Worm (Caenorhabditis elegans): Measurements from ENCODE around the gene best-14.

DNA sequence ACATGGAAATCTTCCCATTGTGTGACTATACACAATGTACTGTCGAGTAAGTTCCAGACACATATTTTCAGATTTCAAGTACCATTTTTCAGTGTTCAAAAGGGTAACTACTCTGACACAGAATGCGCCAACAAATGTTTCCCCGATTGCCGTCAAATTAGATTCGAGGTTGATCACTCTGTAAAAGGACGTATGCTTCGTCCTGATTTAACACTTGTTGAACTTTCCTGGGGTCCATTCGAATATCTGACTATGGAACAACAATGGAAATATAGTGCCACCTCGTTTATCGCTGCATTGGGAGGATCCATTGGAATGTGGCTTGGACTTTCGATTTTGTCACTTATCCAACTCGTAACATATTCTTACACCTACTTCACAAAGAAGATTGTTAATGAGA, 16.4 kb downstream of the best-14 start:
- no peak for TF ChIP-seq nhr-28 (tag; optimal IDR thresholded peaks at IDR 0.05)
- TF ChIP-seq unc-39 (tag; optimal IDR thresholded peaks at IDR 0.05), result no peak
- no peak for TF ChIP-seq snpc-4 (tag; optimal IDR thresholded peaks at IDR 0.05)
- TF ChIP-seq lin-13 (tag; optimal IDR thresholded peaks at IDR 0.05), result no peak
- no peak for TF ChIP-seq cnd-1 (tag; optimal IDR thresholded peaks at IDR 0.05)
- TF ChIP-seq mep-1 (tag; optimal IDR thresholded peaks at IDR 0.05), result no peak
- no peak for TF ChIP-seq flh-1 (GFP tag; optimal IDR thresholded peaks at IDR 0.05)
- TF ChIP-seq elt-1 (tag; optimal IDR thresholded peaks at IDR 0.05; ENCODE audit: borderline replicate concordance, insufficient read depth), result no peak
- no peak for TF ChIP-seq ztf-11 (tag; optimal IDR thresholded peaks at IDR 0.05)
